Worm (Caenorhabditis elegans) whole organism, L1 larva: ENCODE measurements around the gene F23F1.4.
A peak's percentile ranks its signal among the peaks of the same experiment; 100 is the strongest.

Experiments
- dpl-1 ChIP-seq, 3 experiments: fragments of 150-350 bp in 2 of 3; sonication (generic microtip) in 1 of 3; optimal IDR thresholded peaks; 2 replicates each; lab custom pipeline; 2014 to 2017; ENCODE audit warnings: missing biosample characterization in 3 of 3, missing genetic modification characterization in 3 of 3, missing genetic modification reagents in 3 of 3
- fos-1 ChIP-seq: fragments of 150-350 bp; optimal IDR thresholded peaks from 2 replicates; lab custom pipeline; 2014; ENCODE audit warnings: missing biosample characterization, missing genetic modification characterization
- jun-1 ChIP-seq: fragments of 150-350 bp; optimal IDR thresholded peaks from 2 replicates; lab custom pipeline; 2014; ENCODE audit warnings: missing biosample characterization, missing genetic modification reagents, missing genetic modification characterization
- lin-13 ChIP-seq: fragments of 150-350 bp; optimal IDR thresholded peaks from 2 replicates; lab custom pipeline; 2014; ENCODE audit warnings: missing biosample characterization, missing genetic modification reagents, missing genetic modification characterization
- lin-39 ChIP-seq: fragments of 150-350 bp; optimal IDR thresholded peaks from 2 replicates; lab custom pipeline; 2014; ENCODE audit warnings: missing biosample characterization, missing genetic modification reagents, missing genetic modification characterization
- mdl-1 ChIP-seq, 2 experiments: fragments of 150-350 bp; optimal IDR thresholded peaks; 2 replicates each; lab custom pipeline; 2014 to 2017; ENCODE audit warnings: missing biosample characterization in 2 of 2, missing genetic modification characterization in 2 of 2, inconsistent platforms in 1 of 2
- nhr-237 ChIP-seq: fragments of 150-350 bp; optimal IDR thresholded peaks from 2 replicates; lab custom pipeline; 2014; ENCODE audit warnings: missing biosample characterization, missing genetic modification characterization
- pqm-1 ChIP-seq: sonication (generic microtip); optimal IDR thresholded peaks from 3 replicates; lab custom pipeline; 2017; ENCODE audit warnings: missing biosample characterization, missing genetic modification characterization
- unc-62 ChIP-seq: fragments of 150-350 bp; optimal IDR thresholded peaks from 2 replicates; lab custom pipeline; 2014; ENCODE audit warnings: missing biosample characterization, missing genetic modification reagents, missing genetic modification characterization
- vab-15 ChIP-seq: sonication (generic microtip); optimal IDR thresholded peaks from 2 replicates; lab custom pipeline; 2017; ENCODE audit warnings: missing genotype, mild to moderate bottlenecking, missing genetic modification characterization, missing compliant biosample characterization

ce11 chrII:18787-19186 lies 9.4 kb downstream of the F23F1.4 start:
- TF ChIP-seq dpl-1 (GFP tag; optimal IDR thresholded peaks at IDR 0.05; lab: Kevin White, UChicago) (peak; percentile 48 to 63 (median 53)), pqm-1 (no peak), fos-1 (tag; lab: Kevin White, UChicago) (peak; percentile 17), lin-13 (peak; percentile 32), nhr-237 (tag; lab: Kevin White, UChicago) (peak; percentile 4), vab-15 (tag; lab: Kevin White, UChicago) (peak; percentile 30), lin-39 (tag; lab: Kevin White, UChicago) (no peak), mdl-1 (tag; optimal IDR thresholded peaks at IDR 0.05; lab: Kevin White, UChicago) (peak in 1 of 2 experiments; percentile 81), unc-62 (GFP tag; lab: Kevin White, UChicago) (no peak), jun-1 (tag; lab: Kevin White, UChicago) (peak; percentile 61)
